ENCODE assay signal across 1 fruit fly cellular context in genomic region chr2L:5000287-5000871, dm6.
TF ChIP-seq lines count a peak whose summit lies in the region.

No protein-coding gene starts in this region.

TF ChIP-seq in whole organism, embryonic, 481 proteins besides CTCF, POLR2A, EP300 and RAD21 (continued from another document and continues in another):
- peak; percentile 6 for TF ChIP-seq TFAM (GFP tag; optimal IDR thresholded peaks at IDR 0.05; lab: Kevin White, UChicago)
- peak; percentile 56 to 85 for TF ChIP-seq Pdp1 (GFP tag; optimal IDR thresholded peaks at IDR 0.05; lab: Kevin White, UChicago)
- TF ChIP-seq sc (optimal IDR thresholded peaks at IDR 0.05; lab: Kevin White, UChicago) = no peak
- peak; percentile 67 for TF ChIP-seq sc (GFP tag; optimal IDR thresholded peaks at IDR 0.05; lab: Kevin White, UChicago)
- peak; percentile 59 for TF ChIP-seq Bteb2 (GFP tag; optimal IDR thresholded peaks at IDR 0.05; lab: Kevin White, UChicago)
- peak; percentile 95 for TF ChIP-seq CG15696 (tag; optimal IDR thresholded peaks at IDR 0.05; lab: Kevin White, UChicago)
- peak; percentile 63 for TF ChIP-seq CG12236 (GFP tag; optimal IDR thresholded peaks at IDR 0.05; lab: Kevin White, UChicago)
- peak; percentile 70 for TF ChIP-seq nom (GFP tag; optimal IDR thresholded peaks at IDR 0.05; lab: Kevin White, UChicago)
- peak; percentile 70; the same call in 1 of the 2 replicates for TF ChIP-seq klu (GFP tag; IDR thresholded peaks at IDR 0.05; lab: Robert Waterston, UW)
- peak; percentile 81 for TF ChIP-seq CG9437 (GFP tag; optimal IDR thresholded peaks at IDR 0.05; lab: Kevin White, UChicago)
- TF ChIP-seq vvl (GFP tag; IDR thresholded peaks at IDR 0.05; lab: Robert Waterston, UW) = peak; percentile 88
- peak; percentile 58 for TF ChIP-seq CG7271 (tag; optimal IDR thresholded peaks at IDR 0.05; lab: Kevin White, UChicago)
- peak; percentile 75; the same call in 2 of the 3 replicates for TF ChIP-seq CG34422 (GFP tag; IDR thresholded peaks at IDR 0.05; lab: Robert Waterston, UW)
- peak; percentile 69 for TF ChIP-seq CG10462 (GFP tag; optimal IDR thresholded peaks at IDR 0.05; lab: Kevin White, UChicago)
- peak; percentile 69 for TF ChIP-seq CG4707 (GFP tag; optimal IDR thresholded peaks at IDR 0.05; lab: Kevin White, UChicago)
- no peak for TF ChIP-seq ftz-f1 (GFP tag; optimal IDR thresholded peaks at IDR 0.05; lab: Kevin White, UChicago)
- TF ChIP-seq gfzf (GFP tag; optimal IDR thresholded peaks at IDR 0.05; lab: Kevin White, UChicago) = no peak
- TF ChIP-seq Sin3A (optimal IDR thresholded peaks at IDR 0.05; lab: Kevin White, UChicago) = no peak
- peak; percentile 71 for TF ChIP-seq gcm2 (GFP tag; optimal IDR thresholded peaks at IDR 0.05; lab: Kevin White, UChicago)
- TF ChIP-seq ab (GFP tag; optimal IDR thresholded peaks at IDR 0.05; lab: Kevin White, UChicago) = peak; percentile 66
- TF ChIP-seq CG17912 (GFP tag; optimal IDR thresholded peaks at IDR 0.05; lab: Kevin White, UChicago) = no peak
- TF ChIP-seq Hmr (GFP tag; optimal IDR thresholded peaks at IDR 0.05; lab: Kevin White, UChicago) = peak; percentile 87
- peak; percentile 9 for TF ChIP-seq CG1792 (GFP tag; optimal IDR thresholded peaks at IDR 0.05; lab: Kevin White, UChicago)
- no peak for TF ChIP-seq CG2129 (GFP tag; IDR thresholded peaks at IDR 0.05; lab: Robert Waterston, UW; ENCODE audit: partially characterized antibody)
- TF ChIP-seq CG5245 (GFP tag; optimal IDR thresholded peaks at IDR 0.05; lab: Kevin White, UChicago) = peak; percentile 56
- peak; percentile 78 for TF ChIP-seq scrt (GFP tag; optimal IDR thresholded peaks at IDR 0.05; lab: Kevin White, UChicago)
- peak; percentile 87 for TF ChIP-seq CG2120 (GFP tag; optimal IDR thresholded peaks at IDR 0.05; lab: Kevin White, UChicago)
- TF ChIP-seq CG6254 (GFP tag; optimal IDR thresholded peaks at IDR 0.05; lab: Kevin White, UChicago) = peak; percentile 75
- TF ChIP-seq wdn (GFP tag; IDR thresholded peaks at IDR 0.05; lab: Robert Waterston, UW) = peak; percentile 58
- TF ChIP-seq Camta (GFP tag; optimal IDR thresholded peaks at IDR 0.05; lab: Kevin White, UChicago) = peak; percentile 72
- peak; percentile 75 for TF ChIP-seq Antp (GFP tag; optimal IDR thresholded peaks at IDR 0.05; lab: Kevin White, UChicago)
- peak; percentile 74 for TF ChIP-seq ind (GFP tag; optimal IDR thresholded peaks at IDR 0.05; lab: Kevin White, UChicago)
- TF ChIP-seq fru (optimal IDR thresholded peaks at IDR 0.05; lab: Kevin White, UChicago) = no peak
- TF ChIP-seq CG8089 (GFP tag; optimal IDR thresholded peaks at IDR 0.05; lab: Kevin White, UChicago) = peak; percentile 66
- peak; percentile 75 for TF ChIP-seq Drgx (GFP tag; IDR thresholded peaks at IDR 0.05; lab: Robert Waterston, UW)
- peak; percentile 84 for TF ChIP-seq Awh (GFP tag; IDR thresholded peaks at IDR 0.05; lab: Robert Waterston, UW)
- TF ChIP-seq CG11695 (GFP tag; IDR thresholded peaks at IDR 0.05; lab: Robert Waterston, UW) = peak; percentile 86
- TF ChIP-seq CG32767 (GFP tag; IDR thresholded peaks at IDR 0.05; lab: Robert Waterston, UW) = peak; percentile 82
- peak; percentile 62 for TF ChIP-seq H2.0 (GFP tag; IDR thresholded peaks at IDR 0.05; lab: Robert Waterston, UW)
- TF ChIP-seq kah (GFP tag; optimal IDR thresholded peaks at IDR 0.05; lab: Kevin White, UChicago) = peak; percentile 60
- TF ChIP-seq CG15011 (GFP tag; optimal IDR thresholded peaks at IDR 0.05; lab: Kevin White, UChicago) = peak; percentile 81
- TF ChIP-seq CG6813 (GFP tag; optimal IDR thresholded peaks at IDR 0.05; lab: Kevin White, UChicago) = peak; percentile 73
- peak; percentile 69 for TF ChIP-seq ttk (GFP tag; IDR thresholded peaks at IDR 0.05; lab: Robert Waterston, UW)
- TF ChIP-seq dati (GFP tag; IDR thresholded peaks at IDR 0.05; lab: Robert Waterston, UW) = 0 out of 2 replicates have a peak, but pooled peaks have one; percentile 3
- no peak; the same call in 1 of the 2 replicates for TF ChIP-seq Lim3 (GFP tag; IDR thresholded peaks at IDR 0.05; lab: Robert Waterston, UW)
- TF ChIP-seq CG31441 (GFP tag; IDR thresholded peaks at IDR 0.05; lab: Robert Waterston, UW) = peak; percentile 87
- no peak for TF ChIP-seq z (GFP tag; IDR thresholded peaks at IDR 0.05; lab: Robert Waterston, UW)
- peak; percentile 76 for TF ChIP-seq sqz (GFP tag; optimal IDR thresholded peaks at IDR 0.05; lab: Kevin White, UChicago)
- peak; percentile 71 for TF ChIP-seq CG8765 (GFP tag; IDR thresholded peaks at IDR 0.05; lab: Robert Waterston, UW)
- peak; percentile 16; the same call in 1 of the 3 replicates for TF ChIP-seq CG3726 (GFP tag; IDR thresholded peaks at IDR 0.05; lab: Robert Waterston, UW)
- peak; percentile 7; the same call in 1 of the 3 replicates for TF ChIP-seq CG2199 (GFP tag; IDR thresholded peaks at IDR 0.05; lab: Robert Waterston, UW)
- peak; percentile 77 for TF ChIP-seq az2 (GFP tag; optimal IDR thresholded peaks at IDR 0.05; lab: Kevin White, UChicago)
- TF ChIP-seq psq (GFP tag; optimal IDR thresholded peaks at IDR 0.05; lab: Kevin White, UChicago) = peak; percentile 60
- TF ChIP-seq gcm (GFP tag; optimal IDR thresholded peaks at IDR 0.05; lab: Kevin White, UChicago) = peak; percentile 89
- peak; percentile 55; the same call in 2 of the 3 replicates for TF ChIP-seq CG11560 (tag; IDR thresholded peaks at IDR 0.05; lab: Robert Waterston, UW)
- peak; percentile 37; the same call in 1 of the 3 replicates for TF ChIP-seq CG6175 (GFP tag; IDR thresholded peaks at IDR 0.05; lab: Robert Waterston, UW)
- TF ChIP-seq Fer1 (GFP tag; optimal IDR thresholded peaks at IDR 0.05; lab: Kevin White, UChicago) = peak; percentile 86
- no peak for TF ChIP-seq pita (GFP tag; optimal IDR thresholded peaks at IDR 0.05; lab: Kevin White, UChicago)
- TF ChIP-seq p53 (GFP tag; optimal IDR thresholded peaks at IDR 0.05; lab: Kevin White, UChicago) = peak; percentile 97
- peak; percentile 84 for TF ChIP-seq CG15269 (tag; optimal IDR thresholded peaks at IDR 0.05; lab: Kevin White, UChicago)
- TF ChIP-seq Sox102F (GFP tag; optimal IDR thresholded peaks at IDR 0.05; lab: Kevin White, UChicago) = peak; percentile 77
- peak; percentile 76 for TF ChIP-seq CG11093 (GFP tag; IDR thresholded peaks at IDR 0.05; lab: Robert Waterston, UW)
- peak; percentile 75 for TF ChIP-seq croc (GFP tag; conservative IDR thresholded peaks at IDR 0.05; lab: Robert Waterston, UW)
- TF ChIP-seq fd64A (GFP tag; optimal IDR thresholded peaks at IDR 0.05; lab: Kevin White, UChicago) = no peak
- TF ChIP-seq CG8388 (GFP tag; optimal IDR thresholded peaks at IDR 0.05; lab: Kevin White, UChicago) = peak; percentile 82
- peak; percentile 79 for TF ChIP-seq CG15601 (tag; optimal IDR thresholded peaks at IDR 0.05; lab: Kevin White, UChicago)
- TF ChIP-seq Fer3 (tag; optimal IDR thresholded peaks at IDR 0.05; lab: Kevin White, UChicago) = peak; percentile 76
- TF ChIP-seq Max (GFP tag; optimal IDR thresholded peaks at IDR 0.05; lab: Kevin White, UChicago) = peak; percentile 78
- TF ChIP-seq CG17568 (GFP tag; optimal IDR thresholded peaks at IDR 0.05; lab: Kevin White, UChicago) = peak; percentile 87
- no peak for TF ChIP-seq Dp (GFP tag; optimal IDR thresholded peaks at IDR 0.05; lab: Kevin White, UChicago)
- TF ChIP-seq CG7357 (GFP tag; IDR thresholded peaks at IDR 0.05; lab: Robert Waterston, UW) = peak; percentile 72
- peak; percentile 79 for TF ChIP-seq pum (GFP tag; optimal IDR thresholded peaks at IDR 0.05; lab: Kevin White, UChicago)
- peak; percentile 70 for TF ChIP-seq mam (GFP tag; optimal IDR thresholded peaks at IDR 0.05; lab: Kevin White, UChicago)
- peak; percentile 68 for TF ChIP-seq CG8359 (GFP tag; optimal IDR thresholded peaks at IDR 0.05; lab: Kevin White, UChicago; ENCODE audit: borderline replicate concordance)
- TF ChIP-seq CG2712 (tag; optimal IDR thresholded peaks at IDR 0.05; lab: Kevin White, UChicago) = peak; percentile 92
- TF ChIP-seq nau (GFP tag; optimal IDR thresholded peaks at IDR 0.05; lab: Kevin White, UChicago) = peak; percentile 67
- peak in 1 of 2 experiments; percentile 21 for TF ChIP-seq crp (GFP tag; optimal IDR thresholded peaks at IDR 0.05; lab: Kevin White, UChicago)
- peak; percentile 24 for TF ChIP-seq CG7987 (GFP tag; optimal IDR thresholded peaks at IDR 0.05; lab: Kevin White, UChicago)
- TF ChIP-seq B-H1 (GFP tag; IDR thresholded peaks at IDR 0.05; lab: Robert Waterston, UW) = peak; percentile 58
- TF ChIP-seq unc-4 (GFP tag; IDR thresholded peaks at IDR 0.05; lab: Robert Waterston, UW; ENCODE audit: partially characterized antibody) = no peak
- TF ChIP-seq Hr3 (GFP tag; optimal IDR thresholded peaks at IDR 0.05; lab: Kevin White, UChicago) = peak; percentile 68
- TF ChIP-seq jing (GFP tag; optimal IDR thresholded peaks at IDR 0.05; lab: Kevin White, UChicago) = peak; percentile 65
- TF ChIP-seq CG11504 (tag; optimal IDR thresholded peaks at IDR 0.05; lab: Kevin White, UChicago) = peak; percentile 84
- TF ChIP-seq CG4404 (GFP tag; IDR thresholded peaks at IDR 0.05; lab: Robert Waterston, UW) = peak; percentile 81
- peak; percentile 65 for TF ChIP-seq CG33213 (GFP tag; optimal IDR thresholded peaks at IDR 0.05; lab: Kevin White, UChicago)
- TF ChIP-seq CG9817 (tag; optimal IDR thresholded peaks at IDR 0.05; lab: Kevin White, UChicago) = peak; percentile 72
- TF ChIP-seq CG2875 (GFP tag; optimal IDR thresholded peaks at IDR 0.05; lab: Kevin White, UChicago) = peak; percentile 52
- TF ChIP-seq lmd (GFP tag; IDR thresholded peaks at IDR 0.05; lab: Robert Waterston, UW) = peak; percentile 84
- TF ChIP-seq Jarid2 (GFP tag; optimal IDR thresholded peaks at IDR 0.05; lab: Kevin White, UChicago) = peak; percentile 52
- TF ChIP-seq CG17612 (GFP tag; IDR thresholded peaks at IDR 0.05; lab: Robert Waterston, UW) = peak; percentile 40; the same call in 1 of the 2 replicates
- TF ChIP-seq hbn (GFP tag; IDR thresholded peaks at IDR 0.05; lab: Robert Waterston, UW; ENCODE audit: partially characterized antibody) = no peak
- TF ChIP-seq CG13624 (GFP tag; optimal IDR thresholded peaks at IDR 0.05; lab: Kevin White, UChicago) = peak; percentile 57
- no peak for TF ChIP-seq nerfin-2 (GFP tag; IDR thresholded peaks at IDR 0.05; lab: Robert Waterston, UW; ENCODE audit: partially characterized antibody)
- TF ChIP-seq slp2 (GFP tag; optimal IDR thresholded peaks at IDR 0.05; lab: Kevin White, UChicago) = peak; percentile 62
- peak; percentile 86 for TF ChIP-seq slbo (GFP tag; IDR thresholded peaks at IDR 0.05; lab: Robert Waterston, UW)
- no peak for TF ChIP-seq Dfd (GFP tag; optimal IDR thresholded peaks at IDR 0.05; lab: Kevin White, UChicago)
- peak; percentile 16 for TF ChIP-seq Ets97D (GFP tag; optimal IDR thresholded peaks at IDR 0.05; lab: Kevin White, UChicago)
- peak; percentile 59 for TF ChIP-seq CG11247 (GFP tag; IDR thresholded peaks at IDR 0.05; lab: Robert Waterston, UW)
- peak; percentile 60 for TF ChIP-seq CG14667 (GFP tag; IDR thresholded peaks at IDR 0.05; lab: Robert Waterston, UW)
- peak; percentile 77 for TF ChIP-seq Atf6 (GFP tag; IDR thresholded peaks at IDR 0.05; lab: Robert Waterston, UW)
- no peak for TF ChIP-seq hkb (optimal IDR thresholded peaks at IDR 0.05; lab: Kevin White, UChicago)
- TF ChIP-seq hkb (GFP tag; IDR thresholded peaks at IDR 0.05; lab: Robert Waterston, UW) = peak; percentile 85
- peak; percentile 31 for TF ChIP-seq mirr (GFP tag; optimal IDR thresholded peaks at IDR 0.05; lab: Kevin White, UChicago)
- TF ChIP-seq CG17361 (GFP tag; IDR thresholded peaks at IDR 0.05; lab: Robert Waterston, UW) = peak; percentile 84
- TF ChIP-seq Poxn (GFP tag; IDR thresholded peaks at IDR 0.05; lab: Robert Waterston, UW) = peak; percentile 56
- no peak for TF ChIP-seq Sry-β (GFP tag; optimal IDR thresholded peaks at IDR 0.05; lab: Kevin White, UChicago)
- TF ChIP-seq CG12071 (GFP tag; optimal IDR thresholded peaks at IDR 0.05; lab: Kevin White, UChicago) = peak; percentile 59
- no peak for TF ChIP-seq ash1 (GFP tag; optimal IDR thresholded peaks at IDR 0.05; lab: Kevin White, UChicago)
- peak; percentile 80 for TF ChIP-seq CG13775 (GFP tag; optimal IDR thresholded peaks at IDR 0.05; lab: Kevin White, UChicago)
- TF ChIP-seq maf-S (GFP tag; optimal IDR thresholded peaks at IDR 0.05; lab: Kevin White, UChicago) = no peak
- peak; percentile 59 for TF ChIP-seq ems (GFP tag; optimal IDR thresholded peaks at IDR 0.05; lab: Kevin White, UChicago)
- peak; percentile 23 to 87 for TF ChIP-seq Hr51 (GFP tag; optimal IDR thresholded peaks at IDR 0.05; lab: Kevin White, UChicago)
- TF ChIP-seq Asciz (GFP tag; optimal IDR thresholded peaks at IDR 0.05; lab: Kevin White, UChicago) = peak; percentile 59
- no peak for TF ChIP-seq CG13287 (GFP tag; IDR thresholded peaks at IDR 0.05; lab: Robert Waterston, UW; ENCODE audit: partially characterized antibody)
- peak; percentile 55 for TF ChIP-seq D19B (GFP tag; optimal IDR thresholded peaks at IDR 0.05; lab: Kevin White, UChicago)
- peak; percentile 48 for TF ChIP-seq Bdp1 (GFP tag; optimal IDR thresholded peaks at IDR 0.05; lab: Kevin White, UChicago)
- no peak for TF ChIP-seq luna (GFP tag; optimal IDR thresholded peaks at IDR 0.05; lab: Kevin White, UChicago)
- TF ChIP-seq CG3407 (GFP tag; optimal IDR thresholded peaks at IDR 0.05; lab: Kevin White, UChicago) = peak; percentile 62
- TF ChIP-seq CG12391 (tag; optimal IDR thresholded peaks at IDR 0.05; lab: Kevin White, UChicago) = peak; percentile 89
- TF ChIP-seq ro (GFP tag; IDR thresholded peaks at IDR 0.05; lab: Robert Waterston, UW) = peak; percentile 57; the same call in 1 of the 2 replicates
- no peak for TF ChIP-seq sima (GFP tag; optimal IDR thresholded peaks at IDR 0.05; lab: Kevin White, UChicago)
- TF ChIP-seq CG7556 (GFP tag; optimal IDR thresholded peaks at IDR 0.05; lab: Kevin White, UChicago) = peak; percentile 92
- peak; percentile 56 for TF ChIP-seq kay (GFP tag; optimal IDR thresholded peaks at IDR 0.05; lab: Kevin White, UChicago)
- peak; percentile 60 for TF ChIP-seq CG30020 (tag; optimal IDR thresholded peaks at IDR 0.05; lab: Kevin White, UChicago)
- peak; percentile 72 for TF ChIP-seq CG6765 (GFP tag; optimal IDR thresholded peaks at IDR 0.05; lab: Kevin White, UChicago)
- TF ChIP-seq Opbp (GFP tag; IDR thresholded peaks at IDR 0.05; lab: Robert Waterston, UW; ENCODE audit: partially characterized antibody) = no peak
- TF ChIP-seq cas (GFP tag; IDR thresholded peaks at IDR 0.05; lab: Robert Waterston, UW) = peak; percentile 70
- TF ChIP-seq sr (GFP tag; IDR thresholded peaks at IDR 0.05; lab: Robert Waterston, UW) = peak; percentile 41; the same call in 2 of the 3 replicates
- TF ChIP-seq CG1529 (GFP tag; optimal IDR thresholded peaks at IDR 0.05; lab: Kevin White, UChicago) = peak; percentile 83
- no peak for TF ChIP-seq BEAF-32 (GFP tag; optimal IDR thresholded peaks at IDR 0.05; lab: Kevin White, UChicago)
